Worm (Caenorhabditis elegans): ENCODE measurements around the gene C10C5.7.

- TF ChIP-seq nhr-12 (tag; optimal IDR thresholded peaks at IDR 0.05), result no peak
- TF ChIP-seq elt-3 (tag; optimal IDR thresholded peaks at IDR 0.05), result no peak
- TF ChIP-seq mdl-1 (tag; optimal IDR thresholded peaks at IDR 0.05), result no peak
- no peak for TF ChIP-seq lsy-2 (tag; optimal IDR thresholded peaks at IDR 0.05)
- no peak for TF ChIP-seq ceh-82 (tag; optimal IDR thresholded peaks at IDR 0.05)
- TF ChIP-seq aly-2 (tag; optimal IDR thresholded peaks at IDR 0.05), result no peak
- no peak for TF ChIP-seq jun-1 (tag; optimal IDR thresholded peaks at IDR 0.05)
- TF ChIP-seq lin-39 (tag; optimal IDR thresholded peaks at IDR 0.05), result no peak
- no peak for TF ChIP-seq snu-23 (GFP tag; optimal IDR thresholded peaks at IDR 0.05)
- TF ChIP-seq alr-1 (tag; optimal IDR thresholded peaks at IDR 0.05; ENCODE audit: borderline replicate concordance), result no peak
- no peak for TF ChIP-seq fos-1 (tag; optimal IDR thresholded peaks at IDR 0.05)
- no peak for TF ChIP-seq ets-5 (GFP tag; IDR thresholded peaks at IDR 0.05)
- TF ChIP-seq hlh-4 (tag; optimal IDR thresholded peaks at IDR 0.05), result no peak
- no peak for TF ChIP-seq C34B4.2 (tag; optimal IDR thresholded peaks at IDR 0.05)
Observed at ce11 chrIV:9398512-9398911, 13.6 kb downstream of the C10C5.7 start, which contains the start of gene F56D5.2.
